Fruit fly (Drosophila melanogaster): ENCODE data around the gene CG12204.

CG12204 gene

dm6 chrX:19485057-19485456 is 9.1 kb downstream of the CG12204 start:
- TF ChIP-seq dl (GFP tag; optimal IDR thresholded peaks at IDR 0.05; ENCODE audit: insufficient read depth in 1 of 2, partially characterized antibody in 2 of 2) (no peak), Myc (optimal IDR thresholded peaks at IDR 0.05) (no peak), br (GFP tag; optimal IDR thresholded peaks at IDR 0.05) (no peak)

dm6 chrX:19480544-19481127 is 13.6 kb downstream of the CG12204 start:
- TF ChIP-seq Dif (GFP tag; optimal IDR thresholded peaks at IDR 0.05; ENCODE audit: partially characterized antibody) (no peak), foxo (GFP tag; optimal IDR thresholded peaks at IDR 0.05) (no peak), psq (GFP tag; optimal IDR thresholded peaks at IDR 0.05) (no peak), dmrt93B (GFP tag; optimal IDR thresholded peaks at IDR 0.05) (no peak), lola (GFP tag; optimal IDR thresholded peaks at IDR 0.05) (no peak), Myc (optimal IDR thresholded peaks at IDR 0.05) (no peak), usp (GFP tag; optimal IDR thresholded peaks at IDR 0.05) (no peak), brk (GFP tag; optimal IDR thresholded peaks at IDR 0.05) (no peak), Jra (GFP tag; optimal IDR thresholded peaks at IDR 0.05) (no peak), OdsH (GFP tag; optimal IDR thresholded peaks at IDR 0.05) (no peak), Mio (GFP tag; optimal IDR thresholded peaks at IDR 0.05) (no peak), CrebA (GFP tag; optimal IDR thresholded peaks at IDR 0.05; ENCODE audit: borderline replicate concordance) (no peak), sage (GFP tag; optimal IDR thresholded peaks at IDR 0.05) (no peak), pan (optimal IDR thresholded peaks at IDR 0.05) (no peak), N (GFP tag; optimal IDR thresholded peaks at IDR 0.05) (no peak), Dfd (GFP tag; optimal IDR thresholded peaks at IDR 0.05) (no peak), CG9705 (GFP tag; optimal IDR thresholded peaks at IDR 0.05) (no peak), Vsx2 (GFP tag; optimal IDR thresholded peaks at IDR 0.05; ENCODE audit: partially characterized antibody) (no peak), Hr83 (GFP tag; optimal IDR thresholded peaks at IDR 0.05; ENCODE audit: poor library complexity, severe bottlenecking) (no peak)

- TF ChIP-seq sage (GFP tag; optimal IDR thresholded peaks at IDR 0.05) (no peak), GATAd (GFP tag; optimal IDR thresholded peaks at IDR 0.05) (no peak), dmrt93B (GFP tag; optimal IDR thresholded peaks at IDR 0.05) (no peak), woc (GFP tag; optimal IDR thresholded peaks at IDR 0.05) (no peak), Myc (optimal IDR thresholded peaks at IDR 0.05) (peak; percentile 57), Sp1 (GFP tag; optimal IDR thresholded peaks at IDR 0.05) (peak; percentile 19), HLH106 (tag; optimal IDR thresholded peaks at IDR 0.05) (no peak)
Measured at dm6 chrX:19479869-19480326, 14.3 kb downstream of the CG12204 start, which contains the start of the genes Naa15-16 and mRpS14. Naa15-16 (plus strand) TSS chrX:19479984. mRpS14 (minus strand) TSS chrX:19480238.

- TF ChIP-seq fru (GFP tag; optimal IDR thresholded peaks at IDR 0.05) (no peak), GATAd (GFP tag; optimal IDR thresholded peaks at IDR 0.05) (no peak), Dfd (GFP tag; optimal IDR thresholded peaks at IDR 0.05) (no peak), sv (GFP tag; optimal IDR thresholded peaks at IDR 0.05) (no peak), dsf (GFP tag; optimal IDR thresholded peaks at IDR 0.05; ENCODE audit: borderline replicate concordance) (no peak), Hr83 (GFP tag; optimal IDR thresholded peaks at IDR 0.05; ENCODE audit: poor library complexity, severe bottlenecking) (no peak), sage (GFP tag; optimal IDR thresholded peaks at IDR 0.05) (no peak), brk (GFP tag; optimal IDR thresholded peaks at IDR 0.05) (no peak), br (GFP tag; optimal IDR thresholded peaks at IDR 0.05) (no peak), Dif (GFP tag; optimal IDR thresholded peaks at IDR 0.05; ENCODE audit: partially characterized antibody) (no peak)
Measured at dm6 chrX:19479134-19479533, 15.1 kb downstream of the CG12204 start, which contains the start of gene CG32533. CG32533 (minus strand) TSS chrX:19479411.

dm6 chrX:19474763-19475162 is 19.4 kb downstream of the CG12204 start, which contains the start of gene narya:
narya (plus strand) TSS chrX:19475063.
- no peak for TF ChIP-seq OdsH (GFP tag; optimal IDR thresholded peaks at IDR 0.05)
- no peak for TF ChIP-seq psq (GFP tag; optimal IDR thresholded peaks at IDR 0.05)
- TF ChIP-seq CrebA (GFP tag; optimal IDR thresholded peaks at IDR 0.05; ENCODE audit: borderline replicate concordance), result no peak
- no peak for TF ChIP-seq N (GFP tag; optimal IDR thresholded peaks at IDR 0.05)
- no peak for TF ChIP-seq CG9705 (GFP tag; optimal IDR thresholded peaks at IDR 0.05)
- TF ChIP-seq usp (GFP tag; optimal IDR thresholded peaks at IDR 0.05), result no peak
- TF ChIP-seq jim (GFP tag; optimal IDR thresholded peaks at IDR 0.05), result no peak
- no peak for TF ChIP-seq lola (GFP tag; optimal IDR thresholded peaks at IDR 0.05)
